Worm (Caenorhabditis elegans): ENCODE data around the gene ceh-10.

DNA sequence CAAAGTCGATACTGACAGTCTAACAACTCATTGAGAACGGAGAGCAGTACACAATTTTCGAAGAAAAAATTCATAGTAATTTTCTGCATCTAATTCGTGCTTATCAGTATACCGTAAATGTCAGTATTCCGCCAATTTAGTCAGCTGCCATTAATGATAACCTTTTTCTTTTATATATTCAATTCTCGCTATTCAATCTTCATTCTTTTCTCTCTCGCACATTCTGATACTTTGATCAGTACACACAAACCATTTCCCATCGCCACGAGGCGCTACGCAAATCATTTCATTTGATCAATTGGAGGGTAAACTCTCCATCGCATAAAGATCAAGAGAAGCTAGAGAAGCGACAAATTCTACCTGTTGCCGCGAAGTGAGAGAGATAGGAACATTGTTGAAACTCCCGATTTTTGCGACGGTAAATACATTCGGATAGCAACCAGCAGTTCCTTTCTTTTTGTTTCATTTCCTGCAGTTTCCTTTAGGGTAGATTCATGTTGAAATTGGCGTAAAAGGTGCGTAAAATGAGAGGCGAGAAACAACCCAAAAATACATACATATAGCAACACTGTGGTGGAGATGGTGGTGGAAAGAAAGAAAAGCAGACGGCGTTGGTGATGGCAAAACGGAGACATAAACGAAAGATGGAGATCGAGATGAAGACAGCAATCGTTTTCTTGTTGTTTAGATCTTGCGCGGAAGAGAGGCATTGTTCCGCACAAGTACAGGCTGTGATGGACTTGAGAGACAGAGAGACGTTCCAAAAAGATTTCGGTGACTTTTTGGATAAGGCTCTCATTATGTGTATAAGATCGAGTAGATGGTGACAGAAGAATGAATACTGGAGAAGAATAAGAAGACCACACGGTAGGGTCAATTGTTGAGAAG is 39.6 kb downstream of the ceh-10 start:
- TF ChIP-seq W03F9.2 (tag; optimal IDR thresholded peaks at IDR 0.05), result no peak
- no peak for TF ChIP-seq him-1 (tag; optimal IDR thresholded peaks at IDR 0.05)
- TF ChIP-seq dao-5 (tag; optimal IDR thresholded peaks at IDR 0.05), result no peak

Data from whole organism, L4/young adult.